Worm (Caenorhabditis elegans) whole organism, mixed stage, embryonic: ENCODE results near the gene tlk-1.

Experiments used
- ces-1 ChIP-seq: fragments of 150-350 bp; optimal IDR thresholded peaks from 2 replicates; lab custom pipeline; 2014; ENCODE audit warnings: missing biosample characterization, missing genetic modification reagents, missing genetic modification characterization
- elt-3 ChIP-seq: fragments of 150-350 bp; optimal IDR thresholded peaks from 2 replicates; lab custom pipeline; 2014; ENCODE audit warnings: missing biosample characterization, missing genetic modification characterization
- lin-13 ChIP-seq: fragments of 150-350 bp; optimal IDR thresholded peaks from 2 replicates; lab custom pipeline; 2014; ENCODE audit warnings: missing biosample characterization, missing genetic modification characterization
- nhr-237 ChIP-seq: fragments of 150-350 bp; optimal IDR thresholded peaks from 2 replicates; lab custom pipeline; 2014; ENCODE audit warnings: missing biosample characterization, missing genetic modification characterization

- TF ChIP-seq elt-3 (tag; lab: Kevin White, UChicago): no peak
- TF ChIP-seq lin-13: no peak
- TF ChIP-seq ces-1 (GFP tag; lab: Kevin White, UChicago): no peak
- no peak for TF ChIP-seq nhr-237 (tag; lab: Kevin White, UChicago)
These were observed 11.5 kb downstream of the tlk-1 start for ce11 chrIII:9711163-9711562.
